Fruit fly (Drosophila melanogaster): ENCODE data around the gene CG12991.

DNA sequence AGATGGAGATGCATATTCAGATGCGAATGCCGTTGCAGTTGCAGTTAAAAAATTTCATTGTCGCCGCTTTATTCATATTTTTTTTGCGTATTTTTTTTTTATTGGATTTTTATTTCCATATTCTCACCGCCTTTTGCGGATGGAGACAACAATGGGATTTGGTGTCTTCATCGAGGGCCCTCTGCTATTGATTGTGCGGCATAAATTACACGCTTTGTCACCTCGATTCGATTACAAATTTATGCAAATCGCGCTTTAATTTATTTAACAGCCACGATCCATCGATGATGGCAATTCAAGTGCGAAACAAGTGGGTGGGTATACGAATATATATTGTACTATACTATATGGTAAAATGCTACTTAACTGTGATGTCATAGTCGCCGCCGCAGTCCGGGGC lies 4.0 kb downstream of the CG12991 start:
- TF ChIP-seq CG6854 (GFP tag; optimal IDR thresholded peaks at IDR 0.05) (no peak), CG6792 (GFP tag; optimal IDR thresholded peaks at IDR 0.05) (no peak), fd85E (GFP tag; optimal IDR thresholded peaks at IDR 0.05) (no peak), CG4318 (GFP tag; optimal IDR thresholded peaks at IDR 0.05) (no peak), eg (GFP tag; IDR thresholded peaks at IDR 0.05) (no peak), salr (GFP tag; optimal IDR thresholded peaks at IDR 0.05) (no peak), Eip75B (GFP tag; optimal IDR thresholded peaks at IDR 0.05) (no peak), Hr38 (GFP tag; optimal IDR thresholded peaks at IDR 0.05) (no peak), CG6163 (GFP tag; IDR thresholded peaks at IDR 0.05) (no peak), topi (GFP tag; optimal IDR thresholded peaks at IDR 0.05) (no peak), Hr39 (GFP tag; optimal IDR thresholded peaks at IDR 0.05) (no peak), Lpt (GFP tag; optimal IDR thresholded peaks at IDR 0.05) (no peak)
